Fruit fly (Drosophila melanogaster) whole organism, adult: Measurements from ENCODE around the gene CG7126.

Experiments used
- CG33017 ChIP-seq: fragments of 200-800 bp; sonication (Bioruptor generic); optimal IDR thresholded peaks from 2 replicates; lab custom pipeline; 2018; ENCODE audit warnings: missing biosample characterization, mild to moderate bottlenecking, missing genetic modification characterization, moderate library complexity
- kay ChIP-seq: fragments of 200-800 bp; sonication (Bioruptor generic); peaks from one replicate; lab custom pipeline; 2016; ENCODE audit warnings: missing biosample characterization, missing genetic modification characterization, borderline replicate concordance
- tj ChIP-seq: fragments of 200-800 bp; sonication (Bioruptor generic); optimal IDR thresholded peaks from 3 replicates; lab custom pipeline; 2017; ENCODE audit warnings: missing biosample characterization, mild to moderate bottlenecking, missing genetic modification characterization, moderate library complexity

DNA sequence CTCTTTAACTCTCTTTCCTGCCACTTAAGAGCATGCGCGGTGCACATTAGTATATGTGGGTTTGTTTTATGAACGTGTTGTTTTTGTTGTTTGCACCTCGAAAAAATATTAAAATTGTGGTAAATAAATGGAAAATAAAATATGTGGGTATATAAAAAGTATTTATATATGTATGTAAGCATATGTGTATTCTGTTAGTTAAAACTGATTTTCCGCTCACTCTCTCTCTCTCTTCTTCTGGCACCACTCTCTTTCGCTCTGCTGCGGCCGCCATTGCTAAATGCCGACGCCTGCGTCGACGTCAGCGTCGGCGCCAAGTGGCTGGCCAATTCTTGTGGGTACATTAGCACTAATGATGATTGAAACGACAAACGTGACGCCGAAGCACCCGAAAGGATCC lies 37.4 kb downstream of the CG7126 start:
- TF ChIP-seq tj (GFP tag; lab: Kevin White, UChicago) (no peak), CG33017 (tag; lab: Kevin White, UChicago) (no peak), kay (no peak)
